Worm (Caenorhabditis elegans) whole organism, late embryonic: Measurements from ENCODE around the gene K05F6.4.

Experiments
- ahr-1 ChIP-seq: sonication (generic microtip); optimal IDR thresholded peaks from 2 replicates; lab custom pipeline; 2016; ENCODE audit warnings: missing genetic modification characterization, missing compliant biosample characterization
- ceh-19 ChIP-seq: fragments of 200-800 bp; sonication (Bioruptor generic); optimal IDR thresholded peaks from 2 replicates; lab custom pipeline; 2018; ENCODE audit warnings: mild to moderate bottlenecking, missing genetic modification characterization, missing compliant biosample characterization
- ceh-24 ChIP-seq: sonication (generic microtip); optimal IDR thresholded peaks from 2 replicates; lab custom pipeline; 2016; ENCODE audit warnings: mild to moderate bottlenecking, missing genetic modification characterization, missing compliant biosample characterization
- hlh-6 ChIP-seq: sonication (generic microtip); optimal IDR thresholded peaks from 2 replicates; lab custom pipeline; 2016; ENCODE audit warnings: missing genotype, missing genetic modification characterization, missing compliant biosample characterization
- pat-9 ChIP-seq: fragments of 200-800 bp; sonication (Bioruptor generic); optimal IDR thresholded peaks from 2 replicates; lab custom pipeline; 2018; ENCODE audit warnings: mild to moderate bottlenecking, missing genetic modification characterization, moderate library complexity, missing compliant biosample characterization
- ttx-3 ChIP-seq: sonication (generic microtip); optimal IDR thresholded peaks from 2 replicates; lab custom pipeline; 2016; ENCODE audit warnings: missing genetic modification reagents, missing genetic modification characterization, missing compliant biosample characterization

The K05F6.4 gene

DNA sequence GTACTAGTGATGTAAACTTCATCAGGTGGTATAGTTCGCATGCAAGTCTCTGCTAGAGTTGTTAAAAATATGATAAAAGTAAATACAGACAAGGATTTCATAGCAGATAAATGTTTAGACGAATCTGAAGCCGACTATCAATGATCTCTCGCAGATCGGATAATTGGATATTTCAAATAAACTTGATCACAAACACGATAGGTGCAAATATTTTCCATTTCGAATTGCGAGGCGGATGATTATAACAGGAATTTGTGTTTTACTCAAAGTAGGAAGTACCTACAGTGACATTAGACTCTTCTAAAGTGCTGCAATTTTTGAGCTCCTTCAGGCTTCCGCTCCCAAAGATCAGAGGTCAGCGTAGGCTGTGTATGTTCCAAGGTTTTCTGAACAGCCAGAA lies 46.6 kb downstream of the K05F6.4 start, which contains the start of gene T07H3.7:
Gene T07H3.7, minus strand, starts transcription at position 101 of the 400 bp plus-strand sequence.
- TF ChIP-seq hlh-6 (tag; lab: Kevin White, UChicago) (no peak), ttx-3 (tag; lab: Kevin White, UChicago) (no peak), pat-9 (no peak), ceh-24 (tag; lab: Kevin White, UChicago) (no peak), ahr-1 (tag; lab: Kevin White, UChicago) (no peak), ceh-19 (GFP tag; lab: Kevin White, UChicago) (no peak)
